Worm (Caenorhabditis elegans): ENCODE data around the gene C34F6.7.

DNA sequence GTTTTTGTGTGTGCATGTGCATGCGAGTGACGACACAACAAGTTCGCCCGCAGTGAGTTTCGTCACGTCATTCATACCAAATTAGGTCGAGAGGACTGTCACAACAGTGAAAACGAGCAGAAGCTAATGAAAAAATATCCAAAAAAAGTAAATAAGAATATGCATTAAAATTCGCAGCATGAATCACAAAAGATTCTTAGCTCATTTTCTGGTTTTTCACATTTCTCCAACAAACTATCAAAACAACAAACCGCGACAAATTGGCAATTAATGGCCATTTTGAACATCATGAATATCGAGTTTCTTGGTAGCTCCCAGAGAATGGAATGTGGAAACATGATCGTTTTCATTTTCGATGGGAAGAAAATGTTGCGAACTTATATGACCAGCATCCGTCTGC, 28.3 kb upstream of the C34F6.7 start:
- TF ChIP-seq T22C8.4 (GFP tag; IDR thresholded peaks at IDR 0.05) (no peak), flt-1 (GFP tag; IDR thresholded peaks at IDR 0.05) (no peak), med-1 (GFP tag; optimal IDR thresholded peaks at IDR 0.05; ENCODE audit: insufficient read depth) (no peak), ref-1 (GFP tag; conservative IDR thresholded peaks at IDR 0.05) (no peak), klf-2 (GFP tag; conservative IDR thresholded peaks at IDR 0.05) (no peak), cog-1 (tag; optimal IDR thresholded peaks at IDR 0.05) (no peak), ztf-29 (GFP tag; IDR thresholded peaks at IDR 0.05) (no peak), ztf-23 (GFP tag; IDR thresholded peaks at IDR 0.05) (no peak), tab-1 (GFP tag; IDR thresholded peaks at IDR 0.05) (no peak)

Measured in whole organism, midembryonic.